Fruit fly (Drosophila melanogaster): Measurements from ENCODE around the gene pon.

pon gene

dm6 chrX:4609737-4610136, 26.4 kb upstream of the pon start (continued):
- TF ChIP-seq CG13296 (GFP tag; optimal IDR thresholded peaks at IDR 0.05) (no peak), YL-1 (GFP tag; optimal IDR thresholded peaks at IDR 0.05) (peak; percentile 18), croc (GFP tag; conservative IDR thresholded peaks at IDR 0.05) (no peak), mirr (GFP tag; optimal IDR thresholded peaks at IDR 0.05) (no peak), chif (GFP tag; optimal IDR thresholded peaks at IDR 0.05) (peak in 1 of 2 experiments; percentile 19), sens (GFP tag) (peak; percentile 87), CG16815 (GFP tag; optimal IDR thresholded peaks at IDR 0.05) (no peak), CG8478 (optimal IDR thresholded peaks at IDR 0.05) (no peak), sisA (GFP tag; IDR thresholded peaks at IDR 0.05) (no peak), ac (GFP tag; optimal IDR thresholded peaks at IDR 0.05) (peak; percentile 46), ro (GFP tag; IDR thresholded peaks at IDR 0.05) (no peak), nau (GFP tag; optimal IDR thresholded peaks at IDR 0.05) (peak; percentile 32), lab (GFP tag; optimal IDR thresholded peaks at IDR 0.05) (peak; percentile 35), CG10147 (GFP tag; optimal IDR thresholded peaks at IDR 0.05) (no peak), Dfd (GFP tag; optimal IDR thresholded peaks at IDR 0.05) (no peak), GATAe (GFP tag; conservative IDR thresholded peaks at IDR 0.05) (no peak), Bdp1 (GFP tag; optimal IDR thresholded peaks at IDR 0.05) (no peak), ewg (GFP tag; optimal IDR thresholded peaks at IDR 0.05) (no peak), trem (tag; optimal IDR thresholded peaks at IDR 0.05) (no peak), Nf-YB (GFP tag; optimal IDR thresholded peaks at IDR 0.05) (peak; percentile 1), CG2116 (GFP tag; optimal IDR thresholded peaks at IDR 0.05) (no peak), prd (optimal IDR thresholded peaks at IDR 0.05) (no peak), prd (GFP tag; IDR thresholded peaks at IDR 0.05) (no peak), CG17568 (GFP tag; optimal IDR thresholded peaks at IDR 0.05) (peak; percentile 13), CG17912 (GFP tag; optimal IDR thresholded peaks at IDR 0.05) (no peak), CG16779 (GFP tag; IDR thresholded peaks at IDR 0.05) (no peak), Dek (tag; optimal IDR thresholded peaks at IDR 0.05) (no peak), fu2 (GFP tag; optimal IDR thresholded peaks at IDR 0.05) (no peak), tio (GFP tag; optimal IDR thresholded peaks at IDR 0.05) (no peak), CG8388 (GFP tag; optimal IDR thresholded peaks at IDR 0.05) (no peak), dpn (GFP tag; optimal IDR thresholded peaks at IDR 0.05) (no peak), bbx (GFP tag; IDR thresholded peaks at IDR 0.05; ENCODE audit: partially characterized antibody) (no peak), HLH3B (GFP tag; IDR thresholded peaks at IDR 0.05) (no peak), HLHmδ (GFP tag; optimal IDR thresholded peaks at IDR 0.05) (peak; percentile 81), slp2 (GFP tag; optimal IDR thresholded peaks at IDR 0.05) (no peak), scrt (GFP tag; optimal IDR thresholded peaks at IDR 0.05) (no peak), CG7987 (GFP tag; optimal IDR thresholded peaks at IDR 0.05) (no peak), CG30431 (GFP tag; optimal IDR thresholded peaks at IDR 0.05) (no peak), CG11723 (GFP tag; optimal IDR thresholded peaks at IDR 0.05) (peak; percentile 6), Hey (tag; optimal IDR thresholded peaks at IDR 0.05) (no peak), jigr1 (GFP tag; IDR thresholded peaks at IDR 0.05) (no peak), CG12942 (GFP tag; optimal IDR thresholded peaks at IDR 0.05) (no peak), CG8089 (GFP tag; optimal IDR thresholded peaks at IDR 0.05) (peak; percentile 2), Usf (GFP tag; optimal IDR thresholded peaks at IDR 0.05) (no peak), ara (GFP tag; IDR thresholded peaks at IDR 0.05) (peak; percentile 46; the same call in 1 of the 2 replicates), CG15696 (tag; optimal IDR thresholded peaks at IDR 0.05) (peak; percentile 63), CG8281 (tag; optimal IDR thresholded peaks at IDR 0.05) (no peak), fd102C (GFP tag; optimal IDR thresholded peaks at IDR 0.05) (peak; percentile 42), ERR (GFP tag; optimal IDR thresholded peaks at IDR 0.05) (no peak), CG6689 (GFP tag; IDR thresholded peaks at IDR 0.05) (no peak), bsh (GFP tag; optimal IDR thresholded peaks at IDR 0.05) (peak in 1 of 2 experiments; percentile 51), fd96Cb (tag; optimal IDR thresholded peaks at IDR 0.05) (no peak)

Measured in whole organism, embryonic.